Worm (Caenorhabditis elegans): Measurements from ENCODE around the gene nhr-43.

- no peak for TF ChIP-seq nhr-11 (tag; optimal IDR thresholded peaks at IDR 0.05)
- TF ChIP-seq ama-1 (optimal IDR thresholded peaks at IDR 0.05): no peak
- TF ChIP-seq tbx-2 (tag; optimal IDR thresholded peaks at IDR 0.05): no peak
- TF ChIP-seq jun-1 (tag; optimal IDR thresholded peaks at IDR 0.05): no peak
- no peak for TF ChIP-seq skn-1 (tag; optimal IDR thresholded peaks at IDR 0.05)
- no peak for TF ChIP-seq snpc-4 (tag; optimal IDR thresholded peaks at IDR 0.05)
- no peak for TF ChIP-seq fos-1 (tag; optimal IDR thresholded peaks at IDR 0.05)
- TF ChIP-seq egl-5 (tag; optimal IDR thresholded peaks at IDR 0.05): no peak
These were observed 9.3 kb downstream of the nhr-43 start for ce11 chrIV:11908733-11909132.

Data from whole organism, L3 larva.